Worm (Caenorhabditis elegans) whole organism, early embryonic: ENCODE results near the gene clec-55.
A peak's percentile ranks its signal among the peaks of the same experiment; 100 is the strongest.

Source experiments
- aly-1 ChIP-seq: sonication (generic microtip); optimal IDR thresholded peaks from 2 replicates; lab custom pipeline; 2016; ENCODE audit warnings: missing genetic modification characterization, missing compliant biosample characterization
- ama-1 ChIP-seq: fragments of 150-350 bp; optimal IDR thresholded peaks from 2 replicates; lab custom pipeline; 2014
- ceh-36 ChIP-seq: sonication (generic microtip); optimal IDR thresholded peaks from 2 replicates; lab custom pipeline; 2016; ENCODE audit warnings: missing genetic modification characterization, inconsistent platforms, missing compliant biosample characterization
- ets-7 ChIP-seq: sonication (generic microtip); optimal IDR thresholded peaks from 2 replicates; lab custom pipeline; 2016; ENCODE audit warnings: missing genotype, missing genetic modification characterization, missing compliant biosample characterization
- flt-1 ChIP-seq: fragments of 200-800 bp; sonication (Bioruptor generic); IDR thresholded peaks from 2 replicates; pipeline ENCODE4 v1.3.6; 2022; ENCODE audit warnings: missing genetic modification characterization, missing compliant biosample characterization
- hmbx-1 ChIP-seq: sonication (generic microtip); optimal IDR thresholded peaks from 2 replicates; lab custom pipeline; 2016; ENCODE audit warnings: mild to moderate bottlenecking, missing genetic modification characterization, missing compliant biosample characterization
- hnd-1 ChIP-seq: sonication (generic microtip); optimal IDR thresholded peaks from 2 replicates; lab custom pipeline; 2016; ENCODE audit warnings: missing genetic modification characterization, missing compliant biosample characterization
- scrt-1 ChIP-seq: fragments of 200-800 bp; sonication (Bioruptor generic); IDR thresholded peaks from 2 replicates; pipeline ENCODE4 v1.3.6; 2022; ENCODE audit warnings: missing genetic modification characterization, missing compliant biosample characterization
- sea-1 ChIP-seq: fragments of 200-800 bp; sonication (Bioruptor generic); conservative IDR thresholded peaks from 2 replicates; pipeline ENCODE4 v1.3.6; 2022; ENCODE audit warnings: missing genetic modification characterization, missing compliant biosample characterization

- TF ChIP-seq hnd-1 (tag; lab: Kevin White, UChicago) (no peak), sea-1 (GFP tag; lab: Robert Waterston, UW) (no peak), ama-1 (lab: Kevin White, UChicago) (no peak), ets-7 (tag; lab: Kevin White, UChicago) (no peak), ceh-36 (tag; lab: Kevin White, UChicago) (no peak), hmbx-1 (tag; lab: Kevin White, UChicago) (no peak), aly-1 (tag; lab: Kevin White, UChicago) (no peak), flt-1 (GFP tag; lab: Robert Waterston, UW) (peak; percentile 28; the same call in 1 of the 2 replicates), scrt-1 (GFP tag; lab: Robert Waterston, UW) (no peak)
Measured at ce11 chrV:14501136-14501535, 22.1 kb downstream of the clec-55 start, which contains the start of gene R02D5.24.
